Worm (Caenorhabditis elegans) whole organism, late embryonic: ENCODE results near the gene B0348.2.

Experiments
- K09A11.1 ChIP-seq: sonication (generic microtip); optimal IDR thresholded peaks from 2 replicates; lab custom pipeline; 2017; ENCODE audit warnings: antibody characterized with exemption, mild to moderate bottlenecking, missing genetic modification characterization, missing compliant biosample characterization; ENCODE audit not compliant: insufficient read depth
- ama-1 ChIP-seq: fragments of 150-350 bp; optimal IDR thresholded peaks from 2 replicates; lab custom pipeline; 2014
- ceh-9 ChIP-seq: sonication (generic microtip); optimal IDR thresholded peaks from 2 replicates; lab custom pipeline; 2016; ENCODE audit warnings: mild to moderate bottlenecking, missing genetic modification characterization, inconsistent platforms, missing compliant biosample characterization
- dve-1 ChIP-seq: sonication (generic microtip); optimal IDR thresholded peaks from 2 replicates; lab custom pipeline; 2017; ENCODE audit warnings: antibody characterized with exemption, mild to moderate bottlenecking, missing genetic modification characterization, missing compliant biosample characterization
- elt-2 ChIP-seq: sonication (generic microtip); optimal IDR thresholded peaks from 2 replicates; lab custom pipeline; 2016; ENCODE audit warnings: missing genetic modification reagents, missing genetic modification characterization, missing compliant biosample characterization
- elt-4 ChIP-seq: sonication (generic microtip); optimal IDR thresholded peaks from 2 replicates; lab custom pipeline; 2016; ENCODE audit warnings: missing genetic modification characterization, missing compliant biosample characterization
- fax-1 ChIP-seq: sonication (generic microtip); optimal IDR thresholded peaks from 2 replicates; lab custom pipeline; 2016; ENCODE audit warnings: missing genotype, missing genetic modification characterization, missing compliant biosample characterization
- hlh-13 ChIP-seq: fragments of 200-800 bp; sonication (Bioruptor generic); optimal IDR thresholded peaks from 2 replicates; lab custom pipeline; 2018; ENCODE audit warnings: mild to moderate bottlenecking, missing genetic modification characterization, missing compliant biosample characterization
- pha-4 ChIP-seq: fragments of 150-350 bp; optimal IDR thresholded peaks from 2 replicates; lab custom pipeline; 2018; ENCODE audit warnings: missing biosample characterization, missing genetic modification reagents, missing genetic modification characterization
- pqm-1 ChIP-seq: sonication (generic microtip); optimal IDR thresholded peaks from 2 replicates; lab custom pipeline; 2016; ENCODE audit warnings: missing genetic modification characterization, missing compliant biosample characterization
- syd-9 ChIP-seq: sonication (generic microtip); optimal IDR thresholded peaks from 2 replicates; lab custom pipeline; 2016; ENCODE audit warnings: mild to moderate bottlenecking, missing genetic modification characterization, moderate library complexity, missing compliant biosample characterization
- zip-5 ChIP-seq: sonication (generic microtip); optimal IDR thresholded peaks from 2 replicates; lab custom pipeline; 2016; ENCODE audit warnings: missing genetic modification characterization, missing compliant biosample characterization

- TF ChIP-seq elt-2 (tag; lab: Kevin White, UChicago) (no peak), syd-9 (no peak), hlh-13 (GFP tag; lab: Kevin White, UChicago) (no peak), ama-1 (no peak), dve-1 (no peak), fax-1 (tag; lab: Kevin White, UChicago) (no peak), pha-4 (tag; lab: Kevin White, UChicago) (no peak), K09A11.1 (tag; lab: Kevin White, UChicago) (no peak), pqm-1 (tag; lab: Kevin White, UChicago) (no peak), elt-4 (tag; lab: Kevin White, UChicago) (no peak), zip-5 (tag; lab: Kevin White, UChicago) (no peak), ceh-9 (tag; lab: Kevin White, UChicago) (no peak)
Observed at ce11 chrV:44026-44425, 1.1 kb upstream of the B0348.2 start.
